Fruit fly (Drosophila melanogaster): ENCODE data around the gene nAChRalpha3.

Gene nAChRalpha3

dm6 chrX:8398177-8399018, 31.4 kb upstream of the nAChRalpha3 start, which contains the start of gene CG10555:
TSS of gene CG10555 (plus strand) at chrX:8398940.
- TF ChIP-seq cic (GFP tag; optimal IDR thresholded peaks at IDR 0.05) (no peak), CG11617 (GFP tag; optimal IDR thresholded peaks at IDR 0.05) (peak; percentile 93), cnc (optimal IDR thresholded peaks at IDR 0.05) (no peak), CG1620 (GFP tag; optimal IDR thresholded peaks at IDR 0.05) (peak; percentile 93), CG5204 (GFP tag; optimal IDR thresholded peaks at IDR 0.05) (peak; percentile 79), tj (GFP tag; optimal IDR thresholded peaks at IDR 0.05) (peak; percentile 85), CG12768 (GFP tag; optimal IDR thresholded peaks at IDR 0.05) (peak; percentile 63), kay (GFP tag; ENCODE audit: borderline replicate concordance) (no peak), bab1 (GFP tag; optimal IDR thresholded peaks at IDR 0.05) (peak; percentile 98), toe (GFP tag; optimal IDR thresholded peaks at IDR 0.05) (peak; percentile 88), pad (GFP tag; optimal IDR thresholded peaks at IDR 0.05) (peak; percentile 82), CG33017 (tag; optimal IDR thresholded peaks at IDR 0.05) (no peak), Crg-1 (GFP tag; optimal IDR thresholded peaks at IDR 0.05) (peak; percentile 85), Clk (GFP tag; optimal IDR thresholded peaks at IDR 0.05) (peak; percentile 72), ovo (GFP tag; optimal IDR thresholded peaks at IDR 0.05) (peak; percentile 88), CG14711 (tag; optimal IDR thresholded peaks at IDR 0.05) (peak; percentile 81), CG7045 (GFP tag; optimal IDR thresholded peaks at IDR 0.05) (peak; percentile 69), Mnt (GFP tag; optimal IDR thresholded peaks at IDR 0.05) (peak; percentile 82), Hr96 (GFP tag; optimal IDR thresholded peaks at IDR 0.05) (no peak), CG7101 (tag; optimal IDR thresholded peaks at IDR 0.05) (peak; percentile 81)

dm6 chrX:8396611-8397010, 29.6 kb upstream of the nAChRalpha3 start:
- TF ChIP-seq Crg-1 (GFP tag; optimal IDR thresholded peaks at IDR 0.05) (no peak), cnc (optimal IDR thresholded peaks at IDR 0.05) (no peak), ovo (GFP tag; optimal IDR thresholded peaks at IDR 0.05) (no peak), Clk (GFP tag; optimal IDR thresholded peaks at IDR 0.05) (no peak), CG1620 (GFP tag; optimal IDR thresholded peaks at IDR 0.05) (no peak), CG11617 (GFP tag; optimal IDR thresholded peaks at IDR 0.05) (no peak), CG7101 (tag; optimal IDR thresholded peaks at IDR 0.05) (no peak), kay (GFP tag; ENCODE audit: borderline replicate concordance) (no peak), toe (GFP tag; optimal IDR thresholded peaks at IDR 0.05) (no peak), CG14711 (tag; optimal IDR thresholded peaks at IDR 0.05) (no peak), CG5204 (GFP tag; optimal IDR thresholded peaks at IDR 0.05) (no peak), CG7045 (GFP tag; optimal IDR thresholded peaks at IDR 0.05) (no peak), tj (GFP tag; optimal IDR thresholded peaks at IDR 0.05) (no peak), CG12768 (GFP tag; optimal IDR thresholded peaks at IDR 0.05) (no peak), Hr96 (GFP tag; optimal IDR thresholded peaks at IDR 0.05) (no peak), cic (GFP tag; optimal IDR thresholded peaks at IDR 0.05) (no peak), bab1 (GFP tag; optimal IDR thresholded peaks at IDR 0.05) (no peak), CG33017 (tag; optimal IDR thresholded peaks at IDR 0.05) (no peak), pad (GFP tag; optimal IDR thresholded peaks at IDR 0.05) (no peak)

dm6 chrX:8385481-8385880, 18.5 kb upstream of the nAChRalpha3 start, which contains the start of gene CG1387:
TSS of gene CG1387 (plus strand) at chrX:8385781.
- TF ChIP-seq bab1 (GFP tag; optimal IDR thresholded peaks at IDR 0.05) (no peak), cic (GFP tag; optimal IDR thresholded peaks at IDR 0.05) (no peak), CG7101 (tag; optimal IDR thresholded peaks at IDR 0.05) (no peak), CG12768 (GFP tag; optimal IDR thresholded peaks at IDR 0.05) (no peak), CG11617 (GFP tag; optimal IDR thresholded peaks at IDR 0.05) (no peak), CG7045 (GFP tag; optimal IDR thresholded peaks at IDR 0.05) (no peak), ovo (GFP tag; optimal IDR thresholded peaks at IDR 0.05) (no peak), CG1620 (GFP tag; optimal IDR thresholded peaks at IDR 0.05) (no peak), CG14711 (tag; optimal IDR thresholded peaks at IDR 0.05) (no peak), Crg-1 (GFP tag; optimal IDR thresholded peaks at IDR 0.05) (no peak), Clk (GFP tag; optimal IDR thresholded peaks at IDR 0.05) (no peak), kay (GFP tag; ENCODE audit: borderline replicate concordance) (no peak), CG33017 (tag; optimal IDR thresholded peaks at IDR 0.05) (no peak), toe (GFP tag; optimal IDR thresholded peaks at IDR 0.05) (no peak), pad (GFP tag; optimal IDR thresholded peaks at IDR 0.05) (no peak)

- TF ChIP-seq CG1620 (GFP tag; optimal IDR thresholded peaks at IDR 0.05), result no peak
- TF ChIP-seq Hr96 (GFP tag; optimal IDR thresholded peaks at IDR 0.05), result no peak
- TF ChIP-seq tj (GFP tag; optimal IDR thresholded peaks at IDR 0.05), result no peak
- no peak for TF ChIP-seq CG5204 (GFP tag; optimal IDR thresholded peaks at IDR 0.05)
- TF ChIP-seq cic (GFP tag; optimal IDR thresholded peaks at IDR 0.05), result no peak
- TF ChIP-seq CG33017 (tag; optimal IDR thresholded peaks at IDR 0.05), result no peak
Observed at dm6 chrX:8371729-8372128, 4.8 kb upstream of the nAChRalpha3 start.

- TF ChIP-seq CG33017 (tag; optimal IDR thresholded peaks at IDR 0.05) (no peak), Mnt (GFP tag; optimal IDR thresholded peaks at IDR 0.05) (no peak), CG7101 (tag; optimal IDR thresholded peaks at IDR 0.05) (no peak), CG11617 (GFP tag; optimal IDR thresholded peaks at IDR 0.05) (no peak), bab1 (GFP tag; optimal IDR thresholded peaks at IDR 0.05) (no peak)
Observed at dm6 chrX:8366329-8366728, 640 bp downstream of the nAChRalpha3 start.

All from whole organism, adult.